Fruit fly (Drosophila melanogaster) whole organism, prepupa: ENCODE data around the gene CG14431.

Source experiments
- CG1621 ChIP-seq: fragments of 200-800 bp; sonication (Bioruptor generic); optimal IDR thresholded peaks from 3 replicates; lab custom pipeline; 2018; ENCODE audit warnings: missing biosample characterization, mild to moderate bottlenecking, missing genetic modification characterization
- CG3032 ChIP-seq: fragments of 200-800 bp; optimal IDR thresholded peaks from 2 replicates; lab custom pipeline; 2019; ENCODE audit warnings: missing biosample characterization, mild to moderate bottlenecking, missing genetic modification characterization, moderate library complexity
- CG6854 ChIP-seq: fragments of 200-800 bp; sonication (Bioruptor generic); optimal IDR thresholded peaks from 2 replicates; lab custom pipeline; 2017; ENCODE audit warnings: missing biosample characterization, mild to moderate bottlenecking, missing genetic modification characterization
- CG8119 ChIP-seq: fragments of 200-800 bp; sonication (Bioruptor generic); IDR thresholded peaks from 3 replicates; pipeline ENCODE4 v1.3.6; 2022; ENCODE audit warnings: missing biosample characterization, missing genetic modification characterization
- Eip75B ChIP-seq: fragments of 200-800 bp; sonication (Bioruptor generic); optimal IDR thresholded peaks from 3 replicates; lab custom pipeline; 2016; ENCODE audit warnings: missing biosample characterization, missing genetic modification characterization
- Hr39 ChIP-seq: fragments of 200-800 bp; sonication (Bioruptor generic); optimal IDR thresholded peaks from 2 replicates; lab custom pipeline; 2016; ENCODE audit warnings: missing biosample characterization, missing genetic modification characterization
- OdsH ChIP-seq: fragments of 200-800 bp; sonication (Bioruptor generic); optimal IDR thresholded peaks from 3 replicates; lab custom pipeline; 2016; ENCODE audit warnings: missing biosample characterization, missing genetic modification characterization
- achi ChIP-seq: fragments of 200-800 bp; sonication (Bioruptor generic); optimal IDR thresholded peaks from 3 replicates; lab custom pipeline; 2016; ENCODE audit warnings: missing biosample characterization, missing genetic modification characterization
- acj6 ChIP-seq: fragments of 200-800 bp; sonication (Bioruptor generic); optimal IDR thresholded peaks from 3 replicates; lab custom pipeline; 2016; ENCODE audit warnings: missing biosample characterization, missing genetic modification characterization
- esn ChIP-seq: fragments of 200-800 bp; sonication (Bioruptor generic); optimal IDR thresholded peaks from 2 replicates; lab custom pipeline; 2016; ENCODE audit warnings: missing biosample characterization, mild to moderate bottlenecking, missing genetic modification characterization, moderate library complexity
- fd59A ChIP-seq: fragments of 200-800 bp; sonication (Bioruptor generic); optimal IDR thresholded peaks from 2 replicates; lab custom pipeline; 2017; ENCODE audit warnings: missing biosample characterization, mild to moderate bottlenecking, missing genetic modification characterization, missing genetic modification reagents
- lz ChIP-seq: fragments of 200-800 bp; sonication (Bioruptor generic); optimal IDR thresholded peaks from 3 replicates; lab custom pipeline; 2016; ENCODE audit warnings: missing biosample characterization, missing genetic modification characterization

DNA sequence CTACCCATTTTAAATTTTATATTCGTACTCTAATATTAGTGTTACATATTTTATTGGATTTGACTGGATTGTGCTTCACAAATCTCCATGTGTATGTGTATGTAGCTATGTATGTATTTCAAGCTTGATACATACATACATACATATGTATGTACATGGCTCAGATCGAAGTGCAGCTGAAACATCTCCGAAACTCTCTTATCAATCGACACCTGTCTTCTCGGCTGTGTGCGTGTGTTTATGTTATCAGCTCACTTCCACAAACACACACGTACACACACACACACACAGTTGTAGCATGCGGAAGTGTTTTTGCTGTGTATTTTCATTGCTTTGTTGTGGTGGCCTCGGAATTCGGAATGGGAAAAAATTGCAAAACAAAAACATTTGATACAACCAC is 48.8 kb upstream of the CG14431 start:
- TF ChIP-seq CG1621 (tag; lab: Kevin White, UChicago) (no peak), CG6854 (no peak), OdsH (GFP tag; lab: Kevin White, UChicago) (no peak), lz (GFP tag; lab: Kevin White, UChicago) (no peak), esn (GFP tag; lab: Kevin White, UChicago) (no peak), CG8119 (no peak), Hr39 (GFP tag; lab: Kevin White, UChicago) (no peak), Eip75B (GFP tag; lab: Kevin White, UChicago) (no peak), fd59A (GFP tag; lab: Kevin White, UChicago) (no peak), acj6 (GFP tag; lab: Kevin White, UChicago) (no peak), achi (GFP tag; lab: Kevin White, UChicago) (no peak), CG3032 (tag; lab: Kevin White, UChicago) (no peak)
